Fruit fly (Drosophila melanogaster) whole organism, embryonic: ENCODE data around the gene wge.

Experiments
- Awh ChIP-seq: fragments of 200-800 bp; sonication (Bioruptor generic); IDR thresholded peaks from 2 replicates; pipeline ENCODE4, ENCODE4 v1.3.6; 2022; ENCODE audit warnings: missing biosample characterization, missing genetic modification characterization
- CG1024 ChIP-seq: fragments of 200-800 bp; sonication (Bioruptor generic); IDR thresholded peaks from 2 replicates; pipeline ENCODE4 v1.3.6; 2022; ENCODE audit warnings: missing biosample characterization, missing genetic modification characterization
- CG11456 ChIP-seq: fragments of 200-800 bp; sonication (Bioruptor generic); IDR thresholded peaks from 3 replicates; pipeline ENCODE4 v1.3.6; 2022; ENCODE audit warnings: missing biosample characterization, missing genetic modification characterization
- CG11560 ChIP-seq: fragments of 200-800 bp; sonication (Bioruptor generic); IDR thresholded peaks from 3 replicates; pipeline ENCODE4 v1.3.6; 2022; ENCODE audit warnings: missing biosample characterization, missing genetic modification characterization
- CG12071 ChIP-seq: fragments of 200-800 bp; sonication (Bioruptor generic); optimal IDR thresholded peaks from 3 replicates; lab custom pipeline; 2018; ENCODE audit warnings: missing biosample characterization, mild to moderate bottlenecking, missing genetic modification characterization
- CG12104 ChIP-seq: fragments of 200-800 bp; sonication (Bioruptor generic); optimal IDR thresholded peaks from 3 replicates; lab custom pipeline; 2016; ENCODE audit warnings: missing biosample characterization, missing genetic modification characterization
- CG12659 ChIP-seq: fragments of 200-800 bp; sonication (Bioruptor generic); optimal IDR thresholded peaks from 3 replicates; lab custom pipeline; 2017; ENCODE audit warnings: mild to moderate bottlenecking, missing biosample characterization, missing genetic modification reagents, missing genetic modification characterization
- CG12744 ChIP-seq: fragments of 200-800 bp; sonication (Bioruptor generic); optimal IDR thresholded peaks from 2 replicates; lab custom pipeline; 2016; ENCODE audit warnings: missing biosample characterization, missing genetic modification characterization
- CG12769 ChIP-seq: fragments of 200-800 bp; sonication (Bioruptor generic); optimal IDR thresholded peaks from 2 replicates; lab custom pipeline; 2019; ENCODE audit warnings: missing biosample characterization, mild to moderate bottlenecking, missing genetic modification characterization, moderate library complexity
- CG12942 ChIP-seq: fragments of 200-800 bp; sonication (Bioruptor generic); optimal IDR thresholded peaks from 3 replicates; lab custom pipeline; 2016; ENCODE audit warnings: missing biosample characterization, missing genetic modification characterization
- CG13123 ChIP-seq: fragments of 200-800 bp; sonication (Bioruptor generic); optimal IDR thresholded peaks from 2 replicates; lab custom pipeline; 2016; ENCODE audit warnings: missing biosample characterization, missing genetic modification characterization
- CG13287 ChIP-seq: fragments of 200-800 bp; sonication (Bioruptor generic); IDR thresholded peaks from 2 replicates; pipeline ENCODE4 v1.3.6; 2022; ENCODE audit warnings: missing biosample characterization, missing genetic modification characterization; ENCODE audit not compliant: partially characterized antibody
- CG14050 ChIP-seq: fragments of 200-800 bp; sonication (Bioruptor generic); IDR thresholded peaks from 3 replicates; pipeline ENCODE4 v1.3.6; 2022; ENCODE audit warnings: missing biosample characterization, missing genetic modification characterization
- CG1529 ChIP-seq: fragments of 200-800 bp; sonication (Bioruptor generic); optimal IDR thresholded peaks from 3 replicates; lab custom pipeline; 2018; ENCODE audit warnings: missing biosample characterization, missing genetic modification characterization
- CG15696 ChIP-seq: fragments of 200-800 bp; sonication (Bioruptor generic); optimal IDR thresholded peaks from 2 replicates; lab custom pipeline; 2019; ENCODE audit warnings: missing biosample characterization, mild to moderate bottlenecking, missing genetic modification characterization, moderate library complexity
- CG1647 ChIP-seq: fragments of 200-800 bp; sonication (Bioruptor generic); optimal IDR thresholded peaks from 3 replicates; lab custom pipeline; 2016; ENCODE audit warnings: missing biosample characterization, missing genetic modification characterization
- CG17186 ChIP-seq: fragments of 200-800 bp; sonication (Bioruptor generic); optimal IDR thresholded peaks from 3 replicates; lab custom pipeline; 2017; ENCODE audit warnings: missing biosample characterization, missing genetic modification reagents, missing genetic modification characterization
- CG17612 ChIP-seq: fragments of 200-800 bp; sonication (Bioruptor generic); IDR thresholded peaks from 2 replicates; pipeline ENCODE4 v1.3.6; 2022; ENCODE audit warnings: missing biosample characterization, missing genetic modification characterization
- CG31224 ChIP-seq: fragments of 200-800 bp; sonication (Bioruptor generic); IDR thresholded peaks from 2 replicates; pipeline ENCODE4 v1.3.6; 2022; ENCODE audit warnings: missing biosample characterization, missing genetic modification characterization
- CG5245 ChIP-seq: fragments of 200-800 bp; sonication (Bioruptor generic); optimal IDR thresholded peaks from 3 replicates; lab custom pipeline; 2016; ENCODE audit warnings: missing biosample characterization, missing genetic modification characterization
- CG7271 ChIP-seq: fragments of 200-800 bp; sonication (Bioruptor generic); optimal IDR thresholded peaks from 2 replicates; lab custom pipeline; 2018; ENCODE audit warnings: missing biosample characterization, mild to moderate bottlenecking, missing genetic modification characterization, moderate library complexity
- CG7556 ChIP-seq: fragments of 200-800 bp; sonication (Bioruptor generic); optimal IDR thresholded peaks from 2 replicates; lab custom pipeline; 2017; ENCODE audit warnings: missing biosample characterization, mild to moderate bottlenecking, missing genetic modification characterization
- CG7928 ChIP-seq: fragments of 200-800 bp; sonication (Bioruptor generic); optimal IDR thresholded peaks from 2 replicates; lab custom pipeline; 2017; ENCODE audit warnings: missing biosample characterization, mild to moderate bottlenecking, missing genetic modification characterization
- CG8089 ChIP-seq: fragments of 200-800 bp; sonication (Bioruptor generic); optimal IDR thresholded peaks from 3 replicates; lab custom pipeline; 2016; ENCODE audit warnings: missing biosample characterization, missing genetic modification characterization
- Chrac-16 ChIP-seq: fragments of 200-800 bp; sonication (Bioruptor generic); optimal IDR thresholded peaks from 3 replicates; lab custom pipeline; 2016; ENCODE audit warnings: missing biosample characterization, missing genetic modification characterization
- Dll ChIP-seq: fragments of 200-800 bp; sonication (Bioruptor generic); IDR thresholded peaks from 4 replicates; pipeline ENCODE4 v1.3.6; 2022; ENCODE audit warnings: missing biosample characterization, missing genetic modification characterization; ENCODE audit not compliant: partially characterized antibody
- E2f2 ChIP-seq: fragments of 200-800 bp; sonication (Bioruptor generic); IDR thresholded peaks from 2 replicates; pipeline ENCODE4 v1.3.6; 2022; ENCODE audit warnings: missing biosample characterization, missing genetic modification characterization
- Ets97D ChIP-seq: fragments of 200-800 bp; sonication (Bioruptor generic); optimal IDR thresholded peaks from 3 replicates; lab custom pipeline; 2016; ENCODE audit warnings: missing biosample characterization, missing genetic modification characterization
- Fer3 ChIP-seq: fragments of 200-800 bp; sonication (Bioruptor generic); optimal IDR thresholded peaks from 2 replicates; lab custom pipeline; 2018; ENCODE audit warnings: missing biosample characterization, mild to moderate bottlenecking, missing genetic modification characterization, moderate library complexity
- Gsc ChIP-seq: fragments of 200-800 bp; sonication (Bioruptor generic); IDR thresholded peaks from 2 replicates; pipeline ENCODE4 v1.3.6; 2022; ENCODE audit warnings: missing biosample characterization, missing genetic modification characterization
- Hey ChIP-seq: fragments of 200-800 bp; sonication (Bioruptor generic); optimal IDR thresholded peaks from 3 replicates; lab custom pipeline; 2018; ENCODE audit warnings: missing biosample characterization, mild to moderate bottlenecking, missing genetic modification characterization
- Hmr ChIP-seq: fragments of 200-800 bp; sonication (Bioruptor generic); optimal IDR thresholded peaks from 3 replicates; lab custom pipeline; 2017; ENCODE audit warnings: mild to moderate bottlenecking, missing biosample characterization, missing genetic modification reagents, missing genetic modification characterization
- Hsf ChIP-seq: fragments of 200-800 bp; sonication (Bioruptor generic); optimal IDR thresholded peaks from 3 replicates; lab custom pipeline; 2016; ENCODE audit warnings: missing biosample characterization, missing genetic modification characterization
- Lpt ChIP-seq: fragments of >200 bp; optimal IDR thresholded peaks from 2 replicates; lab custom pipeline; 2018; ENCODE audit warnings: missing biosample characterization, missing genetic modification characterization
- NK7.1 ChIP-seq: fragments of 200-800 bp; sonication (Bioruptor generic); optimal IDR thresholded peaks from 3 replicates; lab custom pipeline; 2016; ENCODE audit warnings: missing biosample characterization, missing genetic modification characterization
- Optix ChIP-seq: fragments of 200-800 bp; sonication (Bioruptor generic); IDR thresholded peaks from 3 replicates; pipeline ENCODE4 v1.3.6; 2022; ENCODE audit warnings: missing biosample characterization, missing genetic modification characterization
- Six4 ChIP-seq: fragments of 200-800 bp; sonication (Bioruptor generic); optimal IDR thresholded peaks from 2 replicates; lab custom pipeline; 2016; ENCODE audit warnings: missing biosample characterization, missing genetic modification characterization
- Ssrp ChIP-seq: fragments of 200-800 bp; sonication (Bioruptor generic); optimal IDR thresholded peaks from 2 replicates; lab custom pipeline; 2018; ENCODE audit warnings: missing biosample characterization, mild to moderate bottlenecking, missing genetic modification characterization, moderate library complexity
- Xrp1 ChIP-seq: fragments of 200-800 bp; sonication (Bioruptor generic); IDR thresholded peaks from 2 replicates; pipeline ENCODE4 v1.3.6; 2022; ENCODE audit warnings: missing biosample characterization, missing genetic modification characterization
- ash1 ChIP-seq: fragments of 200-800 bp; sonication (Bioruptor generic); optimal IDR thresholded peaks from 2 replicates; lab custom pipeline; 2018; ENCODE audit warnings: missing biosample characterization, mild to moderate bottlenecking, missing genetic modification characterization
- bowl ChIP-seq: fragments of 200-800 bp; sonication (Bioruptor generic); IDR thresholded peaks from 2 replicates; pipeline ENCODE4 v1.3.6; 2022; ENCODE audit warnings: missing biosample characterization, missing genetic modification characterization
- disco-r ChIP-seq: fragments of 200-800 bp; sonication (Bioruptor generic); optimal IDR thresholded peaks from 2 replicates; lab custom pipeline; 2016; ENCODE audit warnings: missing biosample characterization, missing genetic modification characterization
- eyg ChIP-seq: fragments of 200-800 bp; sonication (Bioruptor generic); optimal IDR thresholded peaks from 3 replicates; lab custom pipeline; 2016; ENCODE audit warnings: missing biosample characterization, missing genetic modification characterization
- grau ChIP-seq: fragments of 200-800 bp; optimal IDR thresholded peaks from 3 replicates; lab custom pipeline; 2019; ENCODE audit warnings: missing biosample characterization, mild to moderate bottlenecking, missing genetic modification characterization, moderate library complexity
- grn ChIP-seq: fragments of 200-800 bp; sonication (Bioruptor generic); optimal IDR thresholded peaks from 3 replicates; lab custom pipeline; 2017; ENCODE audit warnings: missing biosample characterization, missing genetic modification characterization
- gro ChIP-seq: fragments of 200-800 bp; sonication (Bioruptor generic); optimal IDR thresholded peaks from 2 replicates; lab custom pipeline; 2016; ENCODE audit warnings: missing biosample characterization, missing genetic modification characterization
- mirr ChIP-seq: fragments of 200-800 bp; sonication (Bioruptor generic); optimal IDR thresholded peaks from 3 replicates; lab custom pipeline; 2018; ENCODE audit warnings: missing biosample characterization, mild to moderate bottlenecking, missing genetic modification characterization
- pan ChIP-seq, 4 experiments: fragments of >200 bp in 3 of 4; fragments of 200-800 bp in 1 of 4; sonication (Bioruptor generic) in 1 of 4; optimal IDR thresholded peaks in 3 of 4; IDR thresholded peaks in 1 of 4; 2 replicates each; pipeline versions ENCODE4 v1.3.6 to Lab custom; 2017 to 2022; ENCODE audit warnings: missing biosample characterization in 2 of 4, missing genetic modification characterization in 2 of 4, mixed read lengths in 1 of 4
- ro ChIP-seq: fragments of 200-800 bp; sonication (Bioruptor generic); IDR thresholded peaks from 2 replicates; pipeline ENCODE4 v1.3.6; 2022; ENCODE audit warnings: missing biosample characterization, missing genetic modification characterization
- trem ChIP-seq: fragments of 200-800 bp; optimal IDR thresholded peaks from 3 replicates; lab custom pipeline; 2019; ENCODE audit warnings: missing biosample characterization, mild to moderate bottlenecking, missing genetic modification characterization, moderate library complexity
- ttk ChIP-seq: fragments of 200-800 bp; sonication (Bioruptor generic); IDR thresholded peaks from 2 replicates; pipeline ENCODE4 v2.1.2; 2022; ENCODE audit warnings: missing biosample characterization, missing genetic modification characterization

wge gene

dm6 chr3R:22686336-22686874, 34.5 kb downstream of the wge start, which contains the start of the genes Gclm and CG17625 (continued):
- peak; percentile 27 for TF ChIP-seq CG12744 (GFP tag; lab: Kevin White, UChicago)
- peak; percentile 32 for TF ChIP-seq CG12071 (GFP tag; lab: Kevin White, UChicago)
- peak; percentile 35; the same call in 1 of the 2 replicates for TF ChIP-seq CG1024 (GFP tag; lab: Robert Waterston, UW)
- TF ChIP-seq Six4 (GFP tag; lab: Kevin White, UChicago): no peak
- no peak for TF ChIP-seq grn (GFP tag; lab: Kevin White, UChicago)
- TF ChIP-seq CG1529 (GFP tag; lab: Kevin White, UChicago): no peak
- TF ChIP-seq CG11456: peak; percentile 74
- peak; percentile 57 for TF ChIP-seq gro
- TF ChIP-seq grau (tag; lab: Kevin White, UChicago): peak; percentile 93
- TF ChIP-seq Fer3: peak; percentile 52
- peak; percentile 56 for TF ChIP-seq mirr (GFP tag; lab: Kevin White, UChicago)
- TF ChIP-seq bowl (GFP tag; lab: Robert Waterston, UW): no peak
- no peak for TF ChIP-seq CG7271 (tag; lab: Kevin White, UChicago)
- peak; percentile 4 for TF ChIP-seq CG12942 (GFP tag; lab: Kevin White, UChicago)
- TF ChIP-seq Dll (GFP tag; lab: Robert Waterston, UW): peak; percentile 78
- no peak for TF ChIP-seq eyg
- TF ChIP-seq CG1647 (GFP tag; lab: Kevin White, UChicago): peak; percentile 22
- TF ChIP-seq Hmr (GFP tag; lab: Kevin White, UChicago): peak; percentile 73
- peak; percentile 34 for TF ChIP-seq CG15696
- TF ChIP-seq ttk (GFP tag; lab: Robert Waterston, UW): no peak
- TF ChIP-seq Awh (GFP tag; lab: Robert Waterston, UW): peak; percentile 41; the same call in 1 of the 2 replicates
- TF ChIP-seq CG11560 (tag; lab: Robert Waterston, UW): 0 out of 3 replicates have a peak, but pooled peaks have one; percentile 36
- no peak for TF ChIP-seq pan (optimal IDR thresholded peaks at IDR 0.05; lab: Kevin White, UChicago)
- no peak for TF ChIP-seq pan (GFP tag; optimal IDR thresholded peaks at IDR 0.05 in 1 of 2, IDR thresholded peaks at IDR 0.05 in 1 of 2)
- TF ChIP-seq trem (tag; lab: Kevin White, UChicago): peak; percentile 58
- TF ChIP-seq Hey: peak; percentile 41
- TF ChIP-seq CG12659 (GFP tag; lab: Kevin White, UChicago): peak; percentile 75
- TF ChIP-seq CG13287: peak; percentile 83
- TF ChIP-seq CG7928 (GFP tag; lab: Kevin White, UChicago): peak; percentile 88
- no peak for TF ChIP-seq CG13123 (GFP tag; lab: Kevin White, UChicago)
- peak; percentile 58 for TF ChIP-seq CG7556 (GFP tag; lab: Kevin White, UChicago)
- peak; percentile 39 for TF ChIP-seq Ssrp (tag; lab: Kevin White, UChicago)
- no peak for TF ChIP-seq NK7.1 (GFP tag; lab: Kevin White, UChicago)
- peak; percentile 50 for TF ChIP-seq Hsf
- no peak for TF ChIP-seq CG12769 (tag; lab: Kevin White, UChicago)
- peak; percentile 77 for TF ChIP-seq Ets97D (GFP tag; lab: Kevin White, UChicago)
- no peak for TF ChIP-seq Gsc
- TF ChIP-seq CG17612 (GFP tag; lab: Robert Waterston, UW): no peak
- TF ChIP-seq CG14050 (GFP tag; lab: Robert Waterston, UW): no peak; the same call in 2 of the 3 replicates
- TF ChIP-seq ro: no peak
- TF ChIP-seq CG31224: 0 out of 2 replicates have a peak, but pooled peaks have one; percentile 16
- TF ChIP-seq E2f2 (GFP tag; lab: Robert Waterston, UW): peak; percentile 79
- TF ChIP-seq CG5245 (GFP tag; lab: Kevin White, UChicago): no peak
- no peak for TF ChIP-seq ash1 (GFP tag; lab: Kevin White, UChicago)
- TF ChIP-seq Optix (GFP tag; lab: Robert Waterston, UW): no peak
- TF ChIP-seq CG12104 (GFP tag; lab: Kevin White, UChicago): no peak
- TF ChIP-seq CG8089: no peak
- no peak for TF ChIP-seq disco-r (GFP tag; lab: Kevin White, UChicago)
- TF ChIP-seq CG17186 (GFP tag; lab: Kevin White, UChicago): peak; percentile 34
- no peak for TF ChIP-seq Lpt (GFP tag; lab: Kevin White, UChicago)
- peak; percentile 65; the same call in 1 of the 2 replicates for TF ChIP-seq Xrp1 (GFP tag; lab: Robert Waterston, UW)
- TF ChIP-seq Chrac-16 (GFP tag; lab: Kevin White, UChicago): peak; percentile 34
